Worm (Caenorhabditis elegans) whole organism, young adult: ENCODE results near the gene F18E9.4.

Experiments
- B0035.1 ChIP-seq: sonication (generic microtip); optimal IDR thresholded peaks from 2 replicates; lab custom pipeline; 2016; ENCODE audit warnings: missing genetic modification characterization, mild to moderate bottlenecking, missing compliant biosample characterization, missing genotype, missing genetic modification reagents
- F10E7.11 ChIP-seq: sonication (generic microtip); optimal IDR thresholded peaks from 2 replicates; lab custom pipeline; 2017; ENCODE audit warnings: mild to moderate bottlenecking, missing genetic modification characterization, moderate library complexity, missing compliant biosample characterization
- attf-3 ChIP-seq: fragments of 200-800 bp; sonication (Bioruptor generic); conservative IDR thresholded peaks from 2 replicates; pipeline ENCODE4 v1.3.6; 2022; ENCODE audit warnings: missing genetic modification reagents, missing genetic modification characterization, missing compliant biosample characterization
- efl-1 ChIP-seq: fragments of 150-350 bp; optimal IDR thresholded peaks from 2 replicates; lab custom pipeline; 2014; ENCODE audit warnings: missing biosample characterization, missing genetic modification reagents, missing genetic modification characterization
- hmg-1.2 ChIP-seq: fragments of 200-800 bp; sonication (Bioruptor generic); IDR thresholded peaks from 2 replicates; pipeline ENCODE4 v1.3.6; 2022; ENCODE audit warnings: missing genetic modification reagents, missing genetic modification characterization, missing compliant biosample characterization
- let-526 ChIP-seq: fragments of 200-800 bp; sonication (Bioruptor generic); IDR thresholded peaks from 2 replicates; pipeline ENCODE4 v1.3.6; 2022; ENCODE audit warnings: missing genetic modification reagents, missing genetic modification characterization, missing compliant biosample characterization
- lir-1 ChIP-seq: fragments of 200-800 bp; sonication (Bioruptor generic); conservative IDR thresholded peaks from 2 replicates; pipeline ENCODE4 v1.3.6; 2022; ENCODE audit warnings: missing genetic modification reagents, missing genetic modification characterization, missing compliant biosample characterization
- madf-10 ChIP-seq: sonication (generic microtip); optimal IDR thresholded peaks from 2 replicates; lab custom pipeline; 2016; ENCODE audit warnings: mild to moderate bottlenecking, missing genetic modification characterization, missing compliant biosample characterization
- mxl-1 ChIP-seq: sonication (generic microtip); optimal IDR thresholded peaks from 2 replicates; lab custom pipeline; 2016; ENCODE audit warnings: missing genetic modification characterization, missing compliant biosample characterization
- nfya-1 ChIP-seq: sonication (generic microtip); optimal IDR thresholded peaks from 2 replicates; lab custom pipeline; 2017; ENCODE audit warnings: antibody characterized with exemption, missing compliant biosample characterization, missing genetic modification characterization, borderline replicate concordance; ENCODE audit not compliant: insufficient read depth
- nhr-179 ChIP-seq: sonication (generic microtip); optimal IDR thresholded peaks from 2 replicates; lab custom pipeline; 2016; ENCODE audit warnings: mild to moderate bottlenecking, missing genetic modification characterization, missing compliant biosample characterization
- tbx-9 ChIP-seq: sonication (generic microtip); optimal IDR thresholded peaks from 2 replicates; lab custom pipeline; 2016; ENCODE audit warnings: borderline replicate concordance, missing genetic modification characterization, inconsistent platforms, missing compliant biosample characterization
- unc-62 ChIP-seq: fragments of 150-350 bp; optimal IDR thresholded peaks from 2 replicates; lab custom pipeline; 2014; ENCODE audit warnings: missing biosample characterization, missing genetic modification reagents, missing genetic modification characterization
- ztf-6 ChIP-seq: fragments of 200-800 bp; sonication (Bioruptor generic); IDR thresholded peaks from 2 replicates; pipeline ENCODE4 v1.3.6; 2022; ENCODE audit warnings: missing genetic modification reagents, missing genetic modification characterization, missing compliant biosample characterization

- TF ChIP-seq unc-62 (GFP tag; lab: Kevin White, UChicago), result no peak
- no peak for TF ChIP-seq efl-1 (GFP tag; lab: Kevin White, UChicago)
- no peak for TF ChIP-seq mxl-1
- no peak for TF ChIP-seq lir-1
- TF ChIP-seq madf-10 (tag; lab: Kevin White, UChicago), result no peak
- no peak for TF ChIP-seq let-526 (GFP tag; lab: Robert Waterston, UW)
- TF ChIP-seq attf-3 (GFP tag; lab: Robert Waterston, UW), result no peak
- no peak for TF ChIP-seq tbx-9 (tag; lab: Kevin White, UChicago)
- TF ChIP-seq F10E7.11 (tag; lab: Kevin White, UChicago), result no peak
- no peak for TF ChIP-seq hmg-1.2
- TF ChIP-seq ztf-6 (GFP tag; lab: Robert Waterston, UW), result no peak
- TF ChIP-seq B0035.1, result no peak
- no peak for TF ChIP-seq nfya-1
- no peak for TF ChIP-seq nhr-179 (tag; lab: Kevin White, UChicago)
These were observed 5.5 kb downstream of the F18E9.4 start, which contains the start of gene F18E9.3 for ce11 chrX:8585837-8586236.
